Worm (Caenorhabditis elegans): Measurements from ENCODE around the gene klc-2.

Gene klc-2

DNA sequence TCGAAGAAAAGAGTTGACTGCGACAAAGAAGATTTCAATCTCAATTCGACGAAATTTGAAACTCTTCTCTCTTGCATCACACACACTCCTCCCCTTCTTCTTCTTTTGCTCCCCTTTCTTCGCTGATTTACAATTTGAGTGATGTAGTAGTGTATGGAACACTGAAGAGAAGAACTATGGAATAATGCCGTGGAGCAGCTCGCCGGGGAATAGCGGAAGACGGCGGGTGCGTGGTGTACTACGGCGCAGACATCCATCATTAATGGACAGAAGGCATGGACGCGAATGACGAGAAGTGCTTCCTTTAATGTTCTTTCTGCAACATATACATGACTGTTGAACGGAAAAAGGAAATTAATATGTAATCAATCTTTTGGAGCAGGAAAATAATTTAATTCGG is 1.6 kb upstream of the klc-2 start (continued):
- no peak for TF ChIP-seq ceh-27 (GFP tag; optimal IDR thresholded peaks at IDR 0.05)
- no peak for TF ChIP-seq unc-62 (GFP tag; optimal IDR thresholded peaks at IDR 0.05)
- TF ChIP-seq B0019.2 (GFP tag; conservative IDR thresholded peaks at IDR 0.05), result no peak
- TF ChIP-seq attf-6 (GFP tag; IDR thresholded peaks at IDR 0.05), result peak; percentile 44; the same call in 1 of the 2 replicates
- no peak for TF ChIP-seq F33H1.4 (GFP tag; IDR thresholded peaks at IDR 0.05)
- no peak for TF ChIP-seq snpc-4 (GFP tag; optimal IDR thresholded peaks at IDR 0.05)
- no peak for TF ChIP-seq snpc-4 (tag; optimal IDR thresholded peaks at IDR 0.05)
- TF ChIP-seq die-1 (tag; optimal IDR thresholded peaks at IDR 0.05), result no peak
- TF ChIP-seq lsl-1 (GFP tag; optimal IDR thresholded peaks at IDR 0.05), result peak; percentile 16
- TF ChIP-seq F52B5.7 (tag; optimal IDR thresholded peaks at IDR 0.05), result peak; percentile 26
- TF ChIP-seq ztf-6 (GFP tag; IDR thresholded peaks at IDR 0.05), result no peak
- TF ChIP-seq rcor-1 (GFP tag; IDR thresholded peaks at IDR 0.05), result no peak
- TF ChIP-seq madf-8 (GFP tag; conservative IDR thresholded peaks at IDR 0.05), result no peak
- no peak for TF ChIP-seq Y95B8A.8 (GFP tag; IDR thresholded peaks at IDR 0.05)
- TF ChIP-seq ztf-28 (GFP tag; IDR thresholded peaks at IDR 0.05), result no peak
- TF ChIP-seq C06A6.2 (GFP tag; conservative IDR thresholded peaks at IDR 0.05), result no peak
- no peak for TF ChIP-seq F49E8.2 (tag; optimal IDR thresholded peaks at IDR 0.05; ENCODE audit: insufficient read depth)
- TF ChIP-seq ZK185.1 (tag; optimal IDR thresholded peaks at IDR 0.05; ENCODE audit: poor library complexity, severe bottlenecking), result no peak

DNA sequence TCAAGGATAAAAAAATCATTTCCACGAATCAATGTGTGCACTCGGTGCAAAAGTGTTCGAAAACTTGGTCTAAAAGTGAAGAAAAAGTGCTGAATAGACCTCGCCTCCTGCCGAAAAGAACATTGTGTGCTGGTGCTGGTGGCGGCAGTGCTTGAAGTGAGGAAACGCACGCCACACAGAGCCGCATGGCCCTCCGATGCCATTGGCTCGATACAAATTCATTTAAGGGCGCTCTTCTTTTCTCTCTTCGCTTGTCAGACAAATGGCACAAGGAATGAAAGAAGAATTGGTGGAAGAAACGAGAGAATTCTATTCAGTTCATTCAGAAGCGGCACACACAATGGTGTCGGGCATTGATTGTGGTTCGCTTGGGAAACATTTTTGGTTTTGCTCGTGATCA is 1.1 kb upstream of the klc-2 start:
- TF ChIP-seq pbrm-1 (GFP tag; IDR thresholded peaks at IDR 0.05) (0 out of 2 replicates have a peak, but pooled peaks have one; percentile 26), bed-2 (GFP tag; IDR thresholded peaks at IDR 0.05) (no peak), chd-7 (tag; optimal IDR thresholded peaks at IDR 0.05) (peak; percentile 34), aptf-3 (GFP tag; IDR thresholded peaks at IDR 0.05) (no peak), zfh-2 (GFP tag; conservative IDR thresholded peaks at IDR 0.05) (0 out of 2 replicates have a peak, but pooled peaks have one; percentile 23), mcd-1 (GFP tag; IDR thresholded peaks at IDR 0.05) (0 out of 2 replicates have a peak, but pooled peaks have one; percentile 17), him-1 (tag; optimal IDR thresholded peaks at IDR 0.05) (peak; percentile 29), hmg-20 (GFP tag; IDR thresholded peaks at IDR 0.05) (peak; percentile 33; the same call in 1 of the 2 replicates)

- TF ChIP-seq cebp-1 (GFP tag; IDR thresholded peaks at IDR 0.05) (peak; percentile 88), cebp-1 (tag; optimal IDR thresholded peaks at IDR 0.05) (peak; percentile 97), hsf-1 (GFP tag; IDR thresholded peaks at IDR 0.05) (no peak), bed-1 (GFP tag; IDR thresholded peaks at IDR 0.05) (no peak), lin-40 (tag; optimal IDR thresholded peaks at IDR 0.05) (peak; percentile 21), attf-5 (GFP tag; optimal IDR thresholded peaks at IDR 0.05) (peak; percentile 65), dox-1 (GFP tag; IDR thresholded peaks at IDR 0.05) (no peak), lir-1 (GFP tag; conservative IDR thresholded peaks at IDR 0.05) (no peak), D2030.7 (GFP tag; IDR thresholded peaks at IDR 0.05) (no peak), C06A6.2 (GFP tag; conservative IDR thresholded peaks at IDR 0.05) (0 out of 2 replicates have a peak, but pooled peaks have one; percentile 13), snpc-4 (GFP tag; optimal IDR thresholded peaks at IDR 0.05) (no peak), snpc-4 (tag; optimal IDR thresholded peaks at IDR 0.05) (peak in 3 of 4 experiments; percentile 33 to 52 (median 46)), pha-4 (tag; optimal IDR thresholded peaks at IDR 0.05) (no peak), hmg-1.2 (GFP tag; IDR thresholded peaks at IDR 0.05) (peak; percentile 85; the same call in 1 of the 2 replicates), nfya-2 (GFP tag; IDR thresholded peaks at IDR 0.05) (no peak), let-607 (tag; optimal IDR thresholded peaks at IDR 0.05) (peak in 1 of 2 experiments; percentile 29), sdz-38 (tag; optimal IDR thresholded peaks at IDR 0.05) (no peak), rcor-1 (GFP tag; IDR thresholded peaks at IDR 0.05) (no peak), lag-1 (GFP tag; IDR thresholded peaks at IDR 0.05) (no peak), nhr-27 (tag; optimal IDR thresholded peaks at IDR 0.05) (no peak), mxl-1 (tag; optimal IDR thresholded peaks at IDR 0.05) (no peak)
These were observed 695 bp downstream of the klc-2 start for ce11 chrV:5580517-5580916.
